Worm (Caenorhabditis elegans): ENCODE data around the gene C18H9.6.

DNA sequence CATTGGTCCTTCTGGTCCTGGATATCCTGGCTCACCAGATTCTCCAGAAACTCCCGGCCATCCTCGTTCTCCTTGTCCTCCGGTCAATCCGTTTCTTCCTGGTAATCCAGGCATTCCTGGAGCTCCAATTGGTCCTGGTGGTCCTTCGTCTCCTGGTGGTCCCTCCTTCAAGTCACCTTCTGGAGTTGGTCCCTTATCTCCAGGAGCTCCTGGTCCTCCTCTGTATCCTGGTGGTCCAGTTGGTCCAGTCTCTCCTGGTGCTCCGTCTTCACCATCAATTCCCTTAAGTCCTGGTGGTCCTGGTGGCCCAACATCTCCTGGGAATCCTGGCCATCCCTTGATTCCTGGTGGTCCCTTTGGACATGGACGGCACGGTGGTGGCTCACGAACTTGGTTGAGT, 9.2 kb upstream of the C18H9.6 start:
- TF ChIP-seq lsy-27 (tag; optimal IDR thresholded peaks at IDR 0.05; ENCODE audit: borderline replicate concordance, insufficient read depth) (no peak), tbp1 (GFP tag; optimal IDR thresholded peaks at IDR 0.05) (no peak), tbx-9 (tag; optimal IDR thresholded peaks at IDR 0.05; ENCODE audit: borderline replicate concordance) (no peak), F22D6.2 (tag; optimal IDR thresholded peaks at IDR 0.05) (no peak), ama-1 (optimal IDR thresholded peaks at IDR 0.05) (no peak), ama-1 (GFP tag; optimal IDR thresholded peaks at IDR 0.05) (no peak), B0019.2 (GFP tag; conservative IDR thresholded peaks at IDR 0.05) (no peak), repo-1 (tag; optimal IDR thresholded peaks at IDR 0.05) (no peak), ets-4 (GFP tag; optimal IDR thresholded peaks at IDR 0.05) (no peak), ztf-28 (GFP tag; IDR thresholded peaks at IDR 0.05) (no peak), hmg-20 (GFP tag; IDR thresholded peaks at IDR 0.05) (no peak), nhr-90 (tag; optimal IDR thresholded peaks at IDR 0.05) (no peak), let-607 (tag; optimal IDR thresholded peaks at IDR 0.05) (no peak)
